Fruit fly (Drosophila melanogaster) whole organism, embryonic: Measurements from ENCODE around the gene DEF8.

Experiments used
- ATbp ChIP-seq: fragments of 200-800 bp; sonication (Bioruptor generic); optimal IDR thresholded peaks from 2 replicates; lab custom pipeline; 2017; ENCODE audit warnings: missing biosample characterization, mild to moderate bottlenecking, missing genetic modification characterization, missing genetic modification reagents
- Aef1 ChIP-seq: fragments of 200-800 bp; sonication (Bioruptor generic); IDR thresholded peaks from 3 replicates; pipeline ENCODE4 v1.3.6; 2022; ENCODE audit warnings: missing biosample characterization, missing genetic modification characterization
- Bdp1 ChIP-seq: fragments of 200-800 bp; sonication (Bioruptor generic); optimal IDR thresholded peaks from 3 replicates; lab custom pipeline; 2016; ENCODE audit warnings: missing biosample characterization, missing genetic modification characterization
- C15 ChIP-seq: fragments of 200-800 bp; sonication (Bioruptor generic); IDR thresholded peaks from 3 replicates; pipeline ENCODE4 v1.3.6; 2022; ENCODE audit warnings: missing biosample characterization, missing genetic modification characterization
- CG10565 ChIP-seq: fragments of 200-800 bp; sonication (Bioruptor generic); optimal IDR thresholded peaks from 3 replicates; lab custom pipeline; 2016; ENCODE audit warnings: missing biosample characterization, mild to moderate bottlenecking, missing genetic modification characterization
- CG10979 ChIP-seq: fragments of 200-800 bp; sonication (Bioruptor generic); optimal IDR thresholded peaks from 2 replicates; lab custom pipeline; 2018; ENCODE audit warnings: missing biosample characterization, mild to moderate bottlenecking, missing genetic modification characterization, moderate library complexity
- CG12104 ChIP-seq: fragments of 200-800 bp; sonication (Bioruptor generic); optimal IDR thresholded peaks from 3 replicates; lab custom pipeline; 2016; ENCODE audit warnings: missing biosample characterization, missing genetic modification characterization
- CG12236 ChIP-seq: fragments of 200-800 bp; sonication (Bioruptor generic); optimal IDR thresholded peaks from 2 replicates; lab custom pipeline; 2016; ENCODE audit warnings: missing biosample characterization, missing genetic modification characterization
- CG13894 ChIP-seq: fragments of 200-800 bp; sonication (Bioruptor generic); optimal IDR thresholded peaks from 3 replicates; lab custom pipeline; 2018; ENCODE audit warnings: missing biosample characterization, mild to moderate bottlenecking, missing genetic modification characterization, moderate library complexity
- CG14860 ChIP-seq: fragments of 200-800 bp; sonication (Bioruptor generic); IDR thresholded peaks from 3 replicates; pipeline ENCODE4 v1.3.6; 2022; ENCODE audit warnings: missing biosample characterization, missing genetic modification characterization; ENCODE audit not compliant: partially characterized antibody
- CG15696 ChIP-seq: fragments of 200-800 bp; sonication (Bioruptor generic); optimal IDR thresholded peaks from 2 replicates; lab custom pipeline; 2019; ENCODE audit warnings: missing biosample characterization, mild to moderate bottlenecking, missing genetic modification characterization, moderate library complexity
- CG17328 ChIP-seq: fragments of 200-800 bp; sonication (Bioruptor generic); IDR thresholded peaks from 2 replicates; pipeline ENCODE4 v1.3.6; 2022; ENCODE audit warnings: missing biosample characterization, missing genetic modification characterization
- CG2889 ChIP-seq: fragments of 200-800 bp; sonication (Bioruptor generic); IDR thresholded peaks from 3 replicates; pipeline ENCODE4 v1.3.6; 2022; ENCODE audit warnings: missing biosample characterization, missing genetic modification characterization
- CG33213 ChIP-seq: fragments of 200-800 bp; sonication (Bioruptor generic); optimal IDR thresholded peaks from 3 replicates; lab custom pipeline; 2016; ENCODE audit warnings: missing biosample characterization, missing genetic modification characterization
- CG7745 ChIP-seq: fragments of 200-800 bp; sonication (Bioruptor generic); optimal IDR thresholded peaks from 2 replicates; lab custom pipeline; 2018; ENCODE audit warnings: missing biosample characterization, mild to moderate bottlenecking, missing genetic modification characterization, moderate library complexity
- CG7786 ChIP-seq: fragments of 200-800 bp; sonication (Bioruptor generic); optimal IDR thresholded peaks from 2 replicates; lab custom pipeline; 2016; ENCODE audit warnings: missing biosample characterization, missing genetic modification characterization
- CG9797 ChIP-seq: fragments of 200-800 bp; sonication (Bioruptor generic); optimal IDR thresholded peaks from 3 replicates; lab custom pipeline; 2018; ENCODE audit warnings: missing biosample characterization, mild to moderate bottlenecking, missing genetic modification characterization
- D ChIP-seq, 2 experiments: fragments of 200-800 bp in 1 of 2; fragments of >200 bp in 1 of 2; sonication (Bioruptor generic) in 1 of 2; optimal IDR thresholded peaks; 2 replicates in 1 of 2; 3 replicates in 1 of 2; lab custom pipeline; 2017; ENCODE audit warnings: mild to moderate bottlenecking in 1 of 2, missing biosample characterization in 1 of 2, missing genetic modification characterization in 1 of 2, missing genetic modification reagents in 1 of 2
- Doc2 ChIP-seq: fragments of 200-800 bp; sonication (Bioruptor generic); IDR thresholded peaks from 2 replicates; pipeline ENCODE4 v1.3.6; 2022; ENCODE audit warnings: missing biosample characterization, missing genetic modification characterization
- E2f2 ChIP-seq: fragments of 200-800 bp; sonication (Bioruptor generic); IDR thresholded peaks from 2 replicates; pipeline ENCODE4 v1.3.6; 2022; ENCODE audit warnings: missing biosample characterization, missing genetic modification characterization
- Hmr ChIP-seq: fragments of 200-800 bp; sonication (Bioruptor generic); optimal IDR thresholded peaks from 3 replicates; lab custom pipeline; 2017; ENCODE audit warnings: mild to moderate bottlenecking, missing biosample characterization, missing genetic modification reagents, missing genetic modification characterization
- Hr3 ChIP-seq: fragments of 200-800 bp; sonication (Bioruptor generic); optimal IDR thresholded peaks from 3 replicates; lab custom pipeline; 2016; ENCODE audit warnings: missing biosample characterization, missing genetic modification characterization
- Hsf ChIP-seq: fragments of 200-800 bp; sonication (Bioruptor generic); optimal IDR thresholded peaks from 3 replicates; lab custom pipeline; 2016; ENCODE audit warnings: missing biosample characterization, missing genetic modification characterization
- Med ChIP-seq: fragments of 200-800 bp; sonication (Bioruptor generic); peaks from one replicate; lab custom pipeline; 2016; ENCODE audit warnings: missing biosample characterization, missing genetic modification characterization, mild to moderate bottlenecking, inconsistent platforms, moderate library complexity
- Mes4 ChIP-seq: fragments of 200-800 bp; sonication (Bioruptor generic); optimal IDR thresholded peaks from 2 replicates; lab custom pipeline; 2016; ENCODE audit warnings: missing biosample characterization, missing genetic modification characterization
- NC2α ChIP-seq: fragments of 200-800 bp; sonication (Bioruptor generic); optimal IDR thresholded peaks from 2 replicates; lab custom pipeline; 2016; ENCODE audit warnings: missing biosample characterization, missing genetic modification characterization
- PHDP ChIP-seq: fragments of 200-800 bp; sonication (Bioruptor generic); optimal IDR thresholded peaks from 3 replicates; lab custom pipeline; 2018; ENCODE audit warnings: missing biosample characterization, mild to moderate bottlenecking, missing genetic modification characterization, moderate library complexity
- Ravus ChIP-seq: fragments of 200-800 bp; sonication (Bioruptor generic); IDR thresholded peaks from 2 replicates; pipeline ENCODE4 v1.3.6; 2022; ENCODE audit warnings: missing biosample characterization, missing genetic modification characterization
- Xrp1 ChIP-seq: fragments of 200-800 bp; sonication (Bioruptor generic); IDR thresholded peaks from 2 replicates; pipeline ENCODE4 v1.3.6; 2022; ENCODE audit warnings: missing biosample characterization, missing genetic modification characterization
- ap ChIP-seq: fragments of 200-800 bp; sonication (Bioruptor generic); IDR thresholded peaks from 2 replicates; pipeline ENCODE4 v1.3.6; 2022; ENCODE audit warnings: missing biosample characterization, missing genetic modification characterization
- ase ChIP-seq: fragments of 200-800 bp; sonication (Bioruptor generic); IDR thresholded peaks from 3 replicates; pipeline ENCODE4 v1.3.6; 2022; ENCODE audit warnings: missing biosample characterization, missing genetic modification characterization
- chm ChIP-seq: fragments of 200-800 bp; sonication (Bioruptor generic); IDR thresholded peaks from 2 replicates; pipeline ENCODE4 v1.3.6; 2022; ENCODE audit warnings: missing biosample characterization, missing genetic modification characterization
- dati ChIP-seq: fragments of 200-800 bp; sonication (Bioruptor generic); IDR thresholded peaks from 2 replicates; pipeline ENCODE4 v1.3.6; 2022; ENCODE audit warnings: missing biosample characterization, missing genetic modification characterization
- dimm ChIP-seq: fragments of 200-800 bp; sonication (Bioruptor generic); IDR thresholded peaks from 2 replicates; pipeline ENCODE4 v1.3.6; 2022; ENCODE audit warnings: missing biosample characterization, missing genetic modification characterization
- dm ChIP-seq: fragments of 200-800 bp; sonication (Bioruptor generic); optimal IDR thresholded peaks from 3 replicates; lab custom pipeline; 2016; ENCODE audit warnings: missing biosample characterization, missing genetic modification characterization
- dmrt11E ChIP-seq: fragments of 200-800 bp; sonication (Bioruptor generic); optimal IDR thresholded peaks from 3 replicates; lab custom pipeline; 2018; ENCODE audit warnings: missing biosample characterization, mild to moderate bottlenecking, missing genetic modification characterization, moderate library complexity
- ind ChIP-seq: fragments of 200-800 bp; sonication (Bioruptor generic); optimal IDR thresholded peaks from 3 replicates; lab custom pipeline; 2016; ENCODE audit warnings: missing biosample characterization, missing genetic modification characterization
- jumu ChIP-seq: fragments of 200-800 bp; sonication (Bioruptor generic); optimal IDR thresholded peaks from 3 replicates; lab custom pipeline; 2016; ENCODE audit warnings: missing biosample characterization, missing genetic modification characterization
- lola ChIP-seq, 3 experiments: fragments of >200 bp in 2 of 3; fragments of 200-800 bp in 1 of 3; sonication (Bioruptor generic) in 1 of 3; optimal IDR thresholded peaks; 2 replicates each; lab custom pipeline; 2017 to 2019; ENCODE audit warnings: missing biosample characterization in 3 of 3, missing genetic modification characterization in 3 of 3, mild to moderate bottlenecking in 1 of 3, moderate library complexity in 1 of 3
- mld ChIP-seq: fragments of 200-800 bp; sonication (Bioruptor generic); IDR thresholded peaks from 3 replicates; pipeline ENCODE4 v1.3.6; 2022; ENCODE audit warnings: missing biosample characterization, missing genetic modification characterization; ENCODE audit not compliant: partially characterized antibody
- nerfin-2 ChIP-seq: fragments of 200-800 bp; sonication (Bioruptor generic); IDR thresholded peaks from 2 replicates; pipeline ENCODE4 v1.3.6; 2022; ENCODE audit warnings: missing biosample characterization, missing genetic modification characterization; ENCODE audit not compliant: partially characterized antibody
- pfk ChIP-seq: fragments of 200-800 bp; sonication (Bioruptor generic); optimal IDR thresholded peaks from 2 replicates; lab custom pipeline; 2018; ENCODE audit warnings: missing biosample characterization, mild to moderate bottlenecking, missing genetic modification characterization, moderate library complexity
- phol ChIP-seq: fragments of 200-800 bp; sonication (Bioruptor generic); optimal IDR thresholded peaks from 3 replicates; lab custom pipeline; 2018; ENCODE audit warnings: missing biosample characterization, mild to moderate bottlenecking, missing genetic modification characterization, moderate library complexity
- pzg ChIP-seq: fragments of 200-800 bp; sonication (Bioruptor generic); optimal IDR thresholded peaks from 3 replicates; lab custom pipeline; 2018; ENCODE audit warnings: missing biosample characterization, mild to moderate bottlenecking, missing genetic modification characterization, moderate library complexity
- run ChIP-seq: fragments of 200-800 bp; sonication (Bioruptor generic); optimal IDR thresholded peaks from 3 replicates; lab custom pipeline; 2018; ENCODE audit warnings: missing biosample characterization, mild to moderate bottlenecking, missing genetic modification characterization
- sim ChIP-seq: fragments of 200-800 bp; sonication (Bioruptor generic); IDR thresholded peaks from 2 replicates; pipeline ENCODE4 v1.3.6; 2022; ENCODE audit warnings: missing biosample characterization, missing genetic modification characterization
- sima ChIP-seq: fragments of 200-800 bp; sonication (Bioruptor generic); optimal IDR thresholded peaks from 2 replicates; lab custom pipeline; 2016; ENCODE audit warnings: missing biosample characterization, missing genetic modification characterization
- unpg ChIP-seq: fragments of 200-800 bp; sonication (Bioruptor generic); optimal IDR thresholded peaks from 3 replicates; lab custom pipeline; 2018; ENCODE audit warnings: missing biosample characterization, mild to moderate bottlenecking, missing genetic modification characterization, moderate library complexity
- vfl ChIP-seq: fragments of 200-800 bp; sonication (Bioruptor generic); optimal IDR thresholded peaks from 2 replicates; lab custom pipeline; 2016; ENCODE audit warnings: missing biosample characterization, missing genetic modification characterization
- zfh1 ChIP-seq: fragments of 200-800 bp; sonication (Bioruptor generic); IDR thresholded peaks from 3 replicates; pipeline ENCODE4 v1.3.6; 2022; ENCODE audit warnings: missing biosample characterization, missing genetic modification characterization

Gene DEF8

DNA sequence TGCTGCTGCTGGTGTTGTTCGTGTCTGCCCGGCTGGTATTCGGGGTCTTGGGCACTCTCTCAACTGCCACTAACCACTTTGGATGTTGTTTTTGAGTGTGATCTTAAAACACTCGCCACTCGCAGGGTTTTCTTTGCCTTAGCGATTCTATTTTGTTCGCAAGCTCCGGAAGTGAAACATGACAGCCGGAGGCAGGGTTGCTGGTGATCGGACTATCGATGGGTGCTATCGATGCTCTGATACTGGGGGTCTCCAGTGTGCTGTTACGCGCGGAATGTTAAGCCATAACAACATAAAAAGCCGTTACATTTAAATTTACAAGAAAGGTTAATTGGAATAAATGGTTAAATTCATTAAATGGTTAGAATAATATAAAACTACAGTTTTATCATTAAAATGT, 7.0 kb upstream of the DEF8 start, which contains the start of gene yps (continued):
- TF ChIP-seq pzg (peak; percentile 95), phol (tag; lab: Kevin White, UChicago) (peak; percentile 90), Med (GFP tag; lab: Kevin White, UChicago) (peak; percentile 100), CG10565 (GFP tag; lab: Kevin White, UChicago) (no peak), sima (peak; percentile 44), CG9797 (GFP tag; lab: Kevin White, UChicago) (peak; percentile 73), ATbp (GFP tag; lab: Kevin White, UChicago) (peak; percentile 96), D (optimal IDR thresholded peaks at IDR 0.05; lab: Kevin White, UChicago) (no peak), D (GFP tag; optimal IDR thresholded peaks at IDR 0.05; lab: Kevin White, UChicago) (peak; percentile 89), C15 (GFP tag; lab: Robert Waterston, UW) (peak; percentile 90), run (tag; lab: Kevin White, UChicago) (peak; percentile 81), CG7745 (peak; percentile 87), Hmr (GFP tag; lab: Kevin White, UChicago) (peak; percentile 99), pfk (GFP tag; lab: Kevin White, UChicago) (peak; percentile 88), CG2889 (GFP tag; lab: Robert Waterston, UW) (peak; percentile 50; the same call in 1 of the 3 replicates), ase (GFP tag; lab: Robert Waterston, UW) (peak; percentile 88), CG10979 (tag; lab: Kevin White, UChicago) (peak; percentile 80), CG14860 (GFP tag; lab: Robert Waterston, UW) (0 out of 3 replicates have a peak, but pooled peaks have one; percentile 44), ap (peak; percentile 86), vfl (GFP tag; lab: Kevin White, UChicago) (peak; percentile 93), Aef1 (GFP tag; lab: Robert Waterston, UW) (peak; percentile 65), nerfin-2 (0 out of 2 replicates have a peak, but pooled peaks have one; percentile 24), E2f2 (peak; percentile 78), jumu (GFP tag; lab: Kevin White, UChicago) (peak; percentile 70), lola (GFP tag; optimal IDR thresholded peaks at IDR 0.05; lab: Kevin White, UChicago) (peak in 1 of 3 experiments; percentile 61), CG15696 (tag; lab: Kevin White, UChicago) (peak; percentile 63), CG17328 (GFP tag; lab: Robert Waterston, UW) (peak; percentile 98), CG33213 (GFP tag; lab: Kevin White, UChicago) (peak; percentile 98), dmrt11E (peak; percentile 81), CG13894 (tag; lab: Kevin White, UChicago) (peak; percentile 91), dm (GFP tag; lab: Kevin White, UChicago) (peak; percentile 93), zfh1 (peak; percentile 97), Doc2 (no peak), ind (GFP tag; lab: Kevin White, UChicago) (peak; percentile 75), NC2α (peak; percentile 87), PHDP (tag; lab: Kevin White, UChicago) (peak; percentile 93), sim (GFP tag; lab: Robert Waterston, UW) (peak; percentile 90), Hr3 (peak; percentile 74), unpg (peak; percentile 91), CG12104 (GFP tag; lab: Kevin White, UChicago) (peak; percentile 96), Hsf (GFP tag; lab: Kevin White, UChicago) (peak; percentile 90), chm (GFP tag; lab: Robert Waterston, UW) (peak; percentile 98), Ravus (GFP tag; lab: Robert Waterston, UW) (peak; percentile 65), CG7786 (GFP tag; lab: Kevin White, UChicago) (peak; percentile 75), mld (0 out of 3 replicates have a peak, but pooled peaks have one; percentile 27), dimm (GFP tag; lab: Robert Waterston, UW) (no peak; the same call in 1 of the 2 replicates), CG12236 (peak; percentile 94), dati (GFP tag; lab: Robert Waterston, UW) (peak; percentile 92), Xrp1 (GFP tag; lab: Robert Waterston, UW) (peak; percentile 56; the same call in 1 of the 2 replicates), Bdp1 (GFP tag; lab: Kevin White, UChicago) (peak; percentile 88), Mes4 (GFP tag; lab: Kevin White, UChicago) (peak; percentile 97)
